Fruit fly (Drosophila melanogaster) whole organism, larva: ENCODE measurements around the gene upSET.

Experiments
- noc ChIP-seq: fragments of 200-800 bp; sonication (Bioruptor generic); optimal IDR thresholded peaks from 3 replicates; lab custom pipeline; 2019; ENCODE audit warnings: missing biosample characterization, mild to moderate bottlenecking, missing genetic modification characterization, moderate library complexity

Gene upSET

dm6 chr3L:14034476-14034875, 32.5 kb downstream of the upSET start, which contains the start of gene CG6661:
Gene CG6661, plus strand, starts transcription at chr3L:14034776.
- no peak for TF ChIP-seq noc

- peak; percentile 1 for TF ChIP-seq noc
Measured at dm6 chr3L:14036867-14037313, 35.0 kb downstream of the upSET start, which contains the start of gene Hsp110. Gene Hsp110, plus strand, starts transcription at chr3L:14037019.

- no peak for TF ChIP-seq noc
Measured at dm6 chr3L:14037655-14038644, 36.0 kb downstream of the upSET start.

- TF ChIP-seq noc: no peak
Measured at dm6 chr3L:14049620-14050253, 47.8 kb downstream of the upSET start, which contains the start of gene Neurl4. Gene Neurl4, minus strand, starts transcription at chr3L:14049892.

- TF ChIP-seq noc: no peak
Measured at dm6 chr3L:14050944-14051548, 49.1 kb downstream of the upSET start, which contains the start of gene CG6833. Gene CG6833, plus strand, starts transcription at chr3L:14051206.

- no peak for TF ChIP-seq noc
Measured at dm6 chr3L:14053073-14053643, 51.2 kb downstream of the upSET start, which contains the start of the genes CG13484 and Frl. Gene CG13484, minus strand, starts transcription at chr3L:14053079. Gene Frl, plus strand, starts transcription at chr3L:14053215.

- no peak for TF ChIP-seq noc
Measured at dm6 chr3L:14053806-14054205, 51.9 kb downstream of the upSET start.

- peak; percentile 30 for TF ChIP-seq noc
Measured at dm6 chr3L:14055260-14055696, 53.4 kb downstream of the upSET start.

- TF ChIP-seq noc: no peak
Measured at dm6 chr3L:14055815-14056516, 54.0 kb downstream of the upSET start.

dm6 chr3L:14056816-14057215, 54.9 kb downstream of the upSET start:
- TF ChIP-seq noc: no peak

dm6 chr3L:14059266-14059974, 57.5 kb downstream of the upSET start:
- TF ChIP-seq noc: no peak

dm6 chr3L:14062702-14063101, 60.8 kb downstream of the upSET start:
- TF ChIP-seq noc: no peak

dm6 chr3L:14063241-14064064, 61.5 kb downstream of the upSET start:
- no peak for TF ChIP-seq noc

- TF ChIP-seq noc: no peak
Measured at dm6 chr3L:14064065-14064414, 62.1 kb downstream of the upSET start.
